Worm (Caenorhabditis elegans): ENCODE data around the gene F47D12.3.

F47D12.3 gene

DNA sequence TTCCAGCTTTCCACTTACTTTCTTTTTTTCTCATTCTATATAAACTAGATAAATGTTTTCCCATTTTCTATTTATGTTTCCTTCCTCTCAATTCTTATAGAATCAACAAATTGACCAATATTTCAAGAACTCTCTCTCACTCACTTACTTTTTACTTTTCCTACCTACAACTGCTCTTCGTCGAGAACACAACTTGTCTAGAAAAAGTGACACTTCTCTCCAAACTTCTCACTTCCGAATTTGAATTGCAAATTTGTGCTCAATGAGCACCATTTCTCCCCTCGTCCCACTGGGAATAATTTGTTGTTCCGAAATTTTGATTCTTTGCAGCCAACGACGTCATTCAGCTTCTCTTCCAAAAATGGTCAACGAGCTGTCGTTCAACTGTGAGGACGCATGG lies at the start of gene F47D12.3:
Gene F47D12.3 (plus strand): TSS at position 331 of the 400 bp plus-strand sequence.
- TF ChIP-seq eyg-1 (tag; optimal IDR thresholded peaks at IDR 0.05): no peak
- TF ChIP-seq hlh-6 (tag; optimal IDR thresholded peaks at IDR 0.05): no peak
- no peak for TF ChIP-seq odd-2 (tag; optimal IDR thresholded peaks at IDR 0.05)
- TF ChIP-seq ceh-48 (tag; optimal IDR thresholded peaks at IDR 0.05): no peak
- TF ChIP-seq ceh-19 (GFP tag; optimal IDR thresholded peaks at IDR 0.05): no peak
- no peak for TF ChIP-seq fkh-6 (tag; optimal IDR thresholded peaks at IDR 0.05)
- TF ChIP-seq C38D4.7 (GFP tag; optimal IDR thresholded peaks at IDR 0.05): no peak
- TF ChIP-seq tbx-2 (tag; optimal IDR thresholded peaks at IDR 0.05): no peak
- TF ChIP-seq C08G9.2 (tag; optimal IDR thresholded peaks at IDR 0.05): no peak
- TF ChIP-seq pha-2 (tag; optimal IDR thresholded peaks at IDR 0.05): no peak
- no peak for TF ChIP-seq pqm-1 (tag; optimal IDR thresholded peaks at IDR 0.05)
- TF ChIP-seq ceh-9 (tag; optimal IDR thresholded peaks at IDR 0.05): no peak

DNA sequence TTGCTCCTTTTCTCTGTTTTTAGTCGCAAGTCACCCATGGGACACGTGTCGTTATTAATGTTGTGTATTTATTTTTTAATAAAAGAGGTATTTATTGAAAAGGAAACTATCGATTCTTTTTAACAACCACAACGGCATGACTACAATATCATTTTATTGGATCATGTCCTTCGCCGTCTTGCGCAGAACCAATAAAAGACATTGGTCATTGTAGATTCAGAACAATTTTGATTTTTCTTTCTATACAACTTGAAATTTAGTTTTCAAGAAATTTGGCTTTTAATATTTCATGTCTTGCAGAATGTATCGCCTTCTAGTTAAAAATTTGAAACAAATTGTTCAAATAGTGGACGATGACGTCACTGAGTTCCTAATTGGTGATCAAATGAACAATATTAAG lies 46.8 kb upstream of the F47D12.3 start, which contains the start of gene amdh-1:
Gene amdh-1 (plus strand): TSS at position 301 of the 400 bp plus-strand sequence.
- TF ChIP-seq ama-1 (optimal IDR thresholded peaks at IDR 0.05) (no peak), C38D4.7 (GFP tag; optimal IDR thresholded peaks at IDR 0.05) (no peak), che-1 (tag; optimal IDR thresholded peaks at IDR 0.05) (no peak), zip-5 (tag; optimal IDR thresholded peaks at IDR 0.05) (no peak), hlh-15 (tag; optimal IDR thresholded peaks at IDR 0.05) (no peak), unc-3 (GFP tag; conservative IDR thresholded peaks at IDR 0.05) (no peak), unc-3 (tag; optimal IDR thresholded peaks at IDR 0.05) (no peak)

DNA sequence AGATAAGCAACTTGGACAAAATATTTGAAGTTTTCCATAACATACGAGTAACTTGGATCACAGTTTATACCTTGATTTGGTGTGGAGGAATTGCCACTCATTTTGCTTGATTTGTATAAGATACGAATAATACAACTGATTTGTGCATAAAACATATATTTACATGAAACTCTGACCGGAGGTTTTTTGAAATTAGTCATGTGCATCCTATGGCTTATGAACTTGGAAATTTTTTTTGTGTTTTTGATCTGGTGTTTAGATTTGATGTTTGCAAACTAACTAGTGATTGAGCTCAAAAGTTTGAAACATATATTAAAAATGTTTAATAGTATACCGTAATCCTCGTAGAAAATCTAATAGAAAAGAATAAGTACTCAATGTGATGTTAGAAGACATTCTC lies 43.5 kb upstream of the F47D12.3 start, which contains the start of gene srg-8:
Gene srg-8 (minus strand): TSS at position 101 of the 400 bp plus-strand sequence.
- no peak for TF ChIP-seq pros-1 (tag; optimal IDR thresholded peaks at IDR 0.05)
- no peak for TF ChIP-seq nfya-1 (tag; optimal IDR thresholded peaks at IDR 0.05)
- no peak for TF ChIP-seq ceh-45 (GFP tag; IDR thresholded peaks at IDR 0.05)
- TF ChIP-seq madf-2 (tag; optimal IDR thresholded peaks at IDR 0.05): no peak
- TF ChIP-seq pax-1 (tag; optimal IDR thresholded peaks at IDR 0.05): no peak
- no peak for TF ChIP-seq unc-3 (GFP tag; conservative IDR thresholded peaks at IDR 0.05)
- TF ChIP-seq unc-3 (tag; optimal IDR thresholded peaks at IDR 0.05): no peak

DNA sequence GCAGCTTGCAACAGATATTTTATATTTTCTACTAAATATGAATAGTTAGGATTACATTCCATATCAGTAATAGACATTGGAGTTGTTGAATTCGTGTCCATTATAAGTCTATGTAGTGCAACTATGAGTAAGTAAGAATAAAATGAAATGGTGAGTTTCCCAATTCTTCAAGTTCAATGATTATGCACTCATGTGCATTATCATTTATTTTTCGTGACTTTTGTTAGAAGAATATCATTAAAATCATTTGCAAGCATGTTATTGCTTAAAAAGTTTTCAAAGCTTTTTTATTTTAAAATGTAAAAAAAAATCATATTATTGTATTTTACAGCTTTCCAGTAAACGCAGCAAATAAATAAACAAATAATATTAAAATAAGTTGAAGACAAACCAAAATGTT lies 41.6 kb upstream of the F47D12.3 start, which contains the start of gene srg-9:
Gene srg-9 (minus strand): TSS at position 101 of the 400 bp plus-strand sequence.
- TF ChIP-seq ref-2 (tag; optimal IDR thresholded peaks at IDR 0.05) (no peak), ama-1 (optimal IDR thresholded peaks at IDR 0.05) (no peak), ceh-24 (tag; optimal IDR thresholded peaks at IDR 0.05) (no peak), hlh-6 (tag; optimal IDR thresholded peaks at IDR 0.05) (no peak), unc-55 (GFP tag; optimal IDR thresholded peaks at IDR 0.05) (no peak), nhr-232 (tag; optimal IDR thresholded peaks at IDR 0.05) (no peak), unc-42 (tag; optimal IDR thresholded peaks at IDR 0.05) (no peak), eyg-1 (tag; optimal IDR thresholded peaks at IDR 0.05) (no peak), ahr-1 (tag; optimal IDR thresholded peaks at IDR 0.05) (no peak), dve-1 (tag; optimal IDR thresholded peaks at IDR 0.05) (no peak), hlh-30 (tag; optimal IDR thresholded peaks at IDR 0.05; ENCODE audit: insufficient read depth) (no peak), Y22D7AL.16 (tag; optimal IDR thresholded peaks at IDR 0.05) (no peak), ztf-16 (tag; optimal IDR thresholded peaks at IDR 0.05) (no peak)

DNA sequence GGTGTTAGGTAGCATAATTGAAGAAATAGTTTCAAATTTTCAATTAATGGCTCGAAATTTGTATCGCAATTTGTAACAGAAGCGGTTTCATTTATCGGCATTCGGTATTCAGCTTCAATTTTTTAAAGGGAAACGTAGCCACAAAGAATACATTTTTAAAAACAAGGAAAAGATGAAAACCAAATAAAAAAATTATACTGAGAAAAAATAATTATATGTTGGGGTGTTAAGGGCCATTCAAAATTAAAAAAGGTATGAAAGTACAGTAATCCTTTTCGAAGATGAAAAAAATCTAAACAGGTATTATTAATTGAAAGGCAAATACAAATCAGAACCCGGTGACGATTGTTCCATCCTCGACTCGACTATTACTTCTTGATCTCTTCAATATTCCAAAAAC lies 40.0 kb upstream of the F47D12.3 start, which contains the start of gene srg-1:
Gene srg-1 (minus strand): TSS at position 101 of the 400 bp plus-strand sequence.
- TF ChIP-seq nhr-232 (tag; optimal IDR thresholded peaks at IDR 0.05) (no peak), pha-4 (tag; optimal IDR thresholded peaks at IDR 0.05) (no peak), eyg-1 (tag; optimal IDR thresholded peaks at IDR 0.05) (no peak), ttx-3 (tag; optimal IDR thresholded peaks at IDR 0.05) (no peak), C08G9.2 (tag; optimal IDR thresholded peaks at IDR 0.05) (no peak), ama-1 (optimal IDR thresholded peaks at IDR 0.05) (no peak), tbx-2 (tag; optimal IDR thresholded peaks at IDR 0.05) (no peak), ceh-14 (tag; optimal IDR thresholded peaks at IDR 0.05) (no peak), tbx-7 (tag; optimal IDR thresholded peaks at IDR 0.05) (no peak), hlh-15 (tag; optimal IDR thresholded peaks at IDR 0.05) (no peak), ceh-18 (tag; optimal IDR thresholded peaks at IDR 0.05) (no peak), Y22D7AL.16 (tag; optimal IDR thresholded peaks at IDR 0.05) (no peak), lin-11 (tag; optimal IDR thresholded peaks at IDR 0.05) (no peak), fkh-10 (GFP tag; optimal IDR thresholded peaks at IDR 0.05) (no peak), unc-3 (GFP tag; conservative IDR thresholded peaks at IDR 0.05) (no peak), unc-3 (tag; optimal IDR thresholded peaks at IDR 0.05) (no peak), ceh-22 (tag; optimal IDR thresholded peaks at IDR 0.05) (no peak), ceh-34 (tag; optimal IDR thresholded peaks at IDR 0.05) (no peak)

Data from whole organism, late embryonic.